Worm (Caenorhabditis elegans) whole organism, mixed stage, embryonic: ENCODE measurements around the gene C05B5.8.

ENCODE experiments used
- ces-1 ChIP-seq: fragments of 150-350 bp; optimal IDR thresholded peaks from 2 replicates; lab custom pipeline; 2014; ENCODE audit warnings: missing biosample characterization, missing genetic modification reagents, missing genetic modification characterization
- elt-1 ChIP-seq: sonication (generic microtip); optimal IDR thresholded peaks from 2 replicates; lab custom pipeline; 2017; ENCODE audit warnings: missing genetic modification characterization, mild to moderate bottlenecking, missing compliant biosample characterization, antibody characterized with exemption, moderate library complexity, borderline replicate concordance; ENCODE audit not compliant: insufficient read depth
- ham-2 ChIP-seq: fragments of 200-800 bp; sonication (Bioruptor generic); optimal IDR thresholded peaks from 2 replicates; lab custom pipeline; 2018; ENCODE audit warnings: mild to moderate bottlenecking, missing genetic modification characterization, missing compliant biosample characterization
- lsy-2 ChIP-seq: fragments of 150-350 bp; optimal IDR thresholded peaks from 2 replicates; lab custom pipeline; 2014; ENCODE audit warnings: missing biosample characterization, missing genetic modification characterization
- nhr-237 ChIP-seq: fragments of 150-350 bp; optimal IDR thresholded peaks from 2 replicates; lab custom pipeline; 2014; ENCODE audit warnings: missing biosample characterization, missing genetic modification characterization
- nhr-28 ChIP-seq: fragments of 150-350 bp; optimal IDR thresholded peaks from 2 replicates; lab custom pipeline; 2014; ENCODE audit warnings: missing biosample characterization, missing genetic modification characterization
- nhr-76 ChIP-seq: sonication (generic microtip); optimal IDR thresholded peaks from 2 replicates; lab custom pipeline; 2017; ENCODE audit warnings: missing biosample characterization, missing genetic modification characterization
- sem-2 ChIP-seq: fragments of 200-800 bp; sonication (Bioruptor generic); optimal IDR thresholded peaks from 2 replicates; lab custom pipeline; 2018; ENCODE audit warnings: mild to moderate bottlenecking, missing genetic modification characterization, missing compliant biosample characterization
- snpc-4 ChIP-seq: fragments of 150-350 bp; optimal IDR thresholded peaks from 2 replicates; lab custom pipeline; 2014; ENCODE audit warnings: missing biosample characterization, missing genetic modification characterization
- unc-62 ChIP-seq: fragments of 150-350 bp; optimal IDR thresholded peaks from 2 replicates; lab custom pipeline; 2014; ENCODE audit warnings: missing biosample characterization, missing genetic modification reagents, missing genetic modification characterization
- ztf-11 ChIP-seq: fragments of 150-350 bp; optimal IDR thresholded peaks from 2 replicates; lab custom pipeline; 2014; ENCODE audit warnings: missing biosample characterization, missing genetic modification characterization

- TF ChIP-seq unc-62 (no peak), nhr-28 (tag; lab: Kevin White, UChicago) (no peak), sem-2 (GFP tag; lab: Kevin White, UChicago) (no peak), ztf-11 (tag; lab: Kevin White, UChicago) (no peak), elt-1 (tag; lab: Kevin White, UChicago) (no peak), ces-1 (GFP tag; lab: Kevin White, UChicago) (no peak), ham-2 (GFP tag; lab: Kevin White, UChicago) (no peak), nhr-76 (tag; lab: Kevin White, UChicago) (no peak), snpc-4 (tag; lab: Kevin White, UChicago) (no peak), lsy-2 (tag; lab: Kevin White, UChicago) (no peak), nhr-237 (tag; lab: Kevin White, UChicago) (no peak)
Measured at ce11 chrIII:10010117-10010516, 3.5 kb upstream of the C05B5.8 start, which contains the start of gene fbxa-155.
